Fruit fly (Drosophila melanogaster) whole organism, pupa: ENCODE data around the gene CG3823.
A peak's percentile ranks its signal among the peaks of the same experiment; 100 is the strongest.

Experiments
- CG10348 ChIP-seq: fragments of 200-800 bp; sonication (Bioruptor generic); IDR thresholded peaks from 2 replicates; pipeline ENCODE4 v1.3.6; 2022; ENCODE audit warnings: missing biosample characterization, missing genetic modification characterization
- CG12605 ChIP-seq: fragments of 200-800 bp; sonication (Bioruptor generic); IDR thresholded peaks from 2 replicates; pipeline ENCODE4 v1.3.6; 2022; ENCODE audit warnings: missing biosample characterization, missing genetic modification characterization
- CG13204 ChIP-seq: fragments of 200-800 bp; sonication (Bioruptor generic); optimal IDR thresholded peaks from 2 replicates; lab custom pipeline; 2018; ENCODE audit warnings: missing biosample characterization, mild to moderate bottlenecking, missing genetic modification characterization, moderate library complexity
- CG14655 ChIP-seq: fragments of 200-800 bp; sonication (Bioruptor generic); optimal IDR thresholded peaks from 3 replicates; lab custom pipeline; 2017; ENCODE audit warnings: mild to moderate bottlenecking, missing biosample characterization, missing genetic modification reagents, missing genetic modification characterization
- CG15710 ChIP-seq: fragments of 200-800 bp; sonication (Bioruptor generic); optimal IDR thresholded peaks from 2 replicates; lab custom pipeline; 2018; ENCODE audit warnings: missing biosample characterization, mild to moderate bottlenecking, missing genetic modification characterization, moderate library complexity
- CG17806 ChIP-seq: fragments of 200-800 bp; sonication (Bioruptor generic); optimal IDR thresholded peaks from 2 replicates; lab custom pipeline; 2018; ENCODE audit warnings: missing biosample characterization, mild to moderate bottlenecking, missing genetic modification characterization, moderate library complexity
- CG32121 ChIP-seq: fragments of 200-800 bp; sonication (Bioruptor generic); IDR thresholded peaks from 2 replicates; pipeline ENCODE4 v1.3.6; 2022; ENCODE audit warnings: missing biosample characterization, missing genetic modification characterization
- CG34367 ChIP-seq: fragments of 200-800 bp; sonication (Bioruptor generic); optimal IDR thresholded peaks from 2 replicates; lab custom pipeline; 2018; ENCODE audit warnings: missing biosample characterization, mild to moderate bottlenecking, missing genetic modification characterization
- CG4496 ChIP-seq: fragments of 200-800 bp; sonication (Bioruptor generic); IDR thresholded peaks from 3 replicates; pipeline ENCODE4 v1.3.6; 2022; ENCODE audit warnings: missing biosample characterization, missing genetic modification characterization
- CG8159 ChIP-seq: fragments of 200-800 bp; sonication (Bioruptor generic); optimal IDR thresholded peaks from 3 replicates; lab custom pipeline; 2018; ENCODE audit warnings: missing biosample characterization, mild to moderate bottlenecking, missing genetic modification characterization, moderate library complexity
- CG8301 ChIP-seq: fragments of 200-800 bp; sonication (Bioruptor generic); optimal IDR thresholded peaks from 2 replicates; lab custom pipeline; 2018; ENCODE audit warnings: missing biosample characterization, mild to moderate bottlenecking, missing genetic modification characterization
- CG9948 ChIP-seq: fragments of 200-800 bp; sonication (Bioruptor generic); optimal IDR thresholded peaks from 2 replicates; lab custom pipeline; 2018; ENCODE audit warnings: missing biosample characterization, mild to moderate bottlenecking, missing genetic modification characterization, moderate library complexity
- D1 ChIP-seq: fragments of 200-800 bp; sonication (Bioruptor generic); optimal IDR thresholded peaks from 2 replicates; lab custom pipeline; 2018; ENCODE audit warnings: missing biosample characterization, mild to moderate bottlenecking, missing genetic modification characterization, moderate library complexity
- EcR ChIP-seq: fragments of 200-800 bp; sonication (Bioruptor generic); optimal IDR thresholded peaks from 3 replicates; lab custom pipeline; 2019; ENCODE audit warnings: missing biosample characterization, missing genetic modification characterization, mild to moderate bottlenecking, moderate library complexity, missing genetic modification reagents
- Ets98B ChIP-seq: fragments of 200-800 bp; sonication (Bioruptor generic); IDR thresholded peaks from 2 replicates; pipeline ENCODE4 v1.3.6; 2022; ENCODE audit warnings: missing biosample characterization, missing genetic modification characterization
- Pif1A ChIP-seq: fragments of 200-800 bp; sonication (Bioruptor generic); optimal IDR thresholded peaks from 3 replicates; lab custom pipeline; 2016; ENCODE audit warnings: missing biosample characterization, missing genetic modification characterization
- Pif1B ChIP-seq: fragments of 200-800 bp; sonication (Bioruptor generic); optimal IDR thresholded peaks from 3 replicates; lab custom pipeline; 2016; ENCODE audit warnings: missing biosample characterization, missing genetic modification characterization
- Snoo ChIP-seq: fragments of 200-800 bp; sonication (Bioruptor generic); optimal IDR thresholded peaks from 3 replicates; lab custom pipeline; 2017; ENCODE audit warnings: missing biosample characterization, mild to moderate bottlenecking, missing genetic modification characterization, inconsistent platforms
- fd96Ca ChIP-seq: fragments of 200-800 bp; sonication (Bioruptor generic); IDR thresholded peaks from 3 replicates; pipeline ENCODE4 v1.3.6; 2022; ENCODE audit warnings: missing biosample characterization, missing genetic modification characterization
- gl ChIP-seq: fragments of 200-800 bp; sonication (Bioruptor generic); optimal IDR thresholded peaks from 2 replicates; lab custom pipeline; 2018; ENCODE audit warnings: missing biosample characterization, mild to moderate bottlenecking, missing genetic modification characterization
- rn ChIP-seq: fragments of 200-800 bp; sonication (Bioruptor generic); IDR thresholded peaks from 2 replicates; pipeline ENCODE4 v1.3.6; 2022; ENCODE audit warnings: missing biosample characterization, missing genetic modification characterization

The CG3823 gene

dm6 chrX:6303675-6304074 is at the start of gene CG3823:
TSS of gene CG3823 (plus strand) at chrX:6303975.
- TF ChIP-seq Snoo (no peak), CG32121 (GFP tag; lab: Robert Waterston, UW) (no peak), EcR (no peak), CG9948 (tag; lab: Kevin White, UChicago) (no peak), CG17806 (tag; lab: Kevin White, UChicago) (no peak), CG34367 (tag; lab: Kevin White, UChicago) (no peak), Ets98B (GFP tag; lab: Robert Waterston, UW) (no peak), CG12605 (GFP tag; lab: Robert Waterston, UW) (no peak), rn (no peak)

- no peak for TF ChIP-seq CG12605 (GFP tag; lab: Robert Waterston, UW)
- 0 out of 3 replicates have a peak, but pooled peaks have one; percentile 34 for TF ChIP-seq CG4496 (GFP tag; lab: Robert Waterston, UW)
- TF ChIP-seq fd96Ca (GFP tag; lab: Robert Waterston, UW), result 0 out of 3 replicates have a peak, but pooled peaks have one; percentile 29
Measured at dm6 chrX:6254617-6255349, 49.0 kb upstream of the CG3823 start.

dm6 chrX:6255414-6255915 is 48.3 kb upstream of the CG3823 start, which contains the start of the genes Rbcn-3A and Spx:
TSS of gene Rbcn-3A (minus strand) at chrX:6255487.
TSS of gene Spx (plus strand) at chrX:6255822.
- TF ChIP-seq CG15710 (tag; lab: Kevin White, UChicago) (peak; percentile 11), CG8301 (tag; lab: Kevin White, UChicago) (no peak), EcR (no peak), Pif1B (GFP tag; lab: Kevin White, UChicago) (peak; percentile 6), CG34367 (tag; lab: Kevin White, UChicago) (no peak), CG8159 (tag; lab: Kevin White, UChicago) (no peak), Ets98B (GFP tag; lab: Robert Waterston, UW) (no peak), CG9948 (tag; lab: Kevin White, UChicago) (no peak)

- TF ChIP-seq CG34367 (tag; lab: Kevin White, UChicago) (no peak), CG12605 (GFP tag; lab: Robert Waterston, UW) (no peak), CG17806 (tag; lab: Kevin White, UChicago) (no peak)
Measured at dm6 chrX:6259696-6260095, 44.1 kb upstream of the CG3823 start.

dm6 chrX:6260900-6261299 is 42.9 kb upstream of the CG3823 start, which contains the start of gene Josd:
TSS of gene Josd (plus strand) at chrX:6261169.
- TF ChIP-seq EcR (no peak), CG17806 (tag; lab: Kevin White, UChicago) (no peak), CG15710 (tag; lab: Kevin White, UChicago) (no peak), CG4496 (GFP tag; lab: Robert Waterston, UW) (no peak), gl (tag; lab: Kevin White, UChicago) (no peak)
- TF ChIP-seq, all 21 proteins: peak for 0

dm6 chrX:6263614-6264130 is 40.1 kb upstream of the CG3823 start:
- no peak for TF ChIP-seq Pif1B (GFP tag; lab: Kevin White, UChicago)
- peak; percentile 14 for TF ChIP-seq Pif1A (GFP tag; lab: Kevin White, UChicago)
- TF ChIP-seq Ets98B (GFP tag; lab: Robert Waterston, UW), result peak; percentile 25; the same call in 1 of the 2 replicates
- peak; percentile 57 for TF ChIP-seq CG8301 (tag; lab: Kevin White, UChicago)
- no peak for TF ChIP-seq CG10348 (GFP tag; lab: Robert Waterston, UW)
- TF ChIP-seq gl (tag; lab: Kevin White, UChicago), result no peak
- TF ChIP-seq CG13204 (GFP tag; lab: Kevin White, UChicago), result no peak
- TF ChIP-seq CG4496 (GFP tag; lab: Robert Waterston, UW), result no peak
- TF ChIP-seq CG15710 (tag; lab: Kevin White, UChicago), result peak; percentile 32
- TF ChIP-seq CG12605 (GFP tag; lab: Robert Waterston, UW), result no peak
- no peak for TF ChIP-seq D1 (tag; lab: Kevin White, UChicago)
- TF ChIP-seq CG9948 (tag; lab: Kevin White, UChicago), result peak; percentile 39
- TF ChIP-seq rn, result 0 out of 2 replicates have a peak, but pooled peaks have one; percentile 15
- TF ChIP-seq CG32121 (GFP tag; lab: Robert Waterston, UW), result peak; percentile 69
- TF ChIP-seq CG17806 (tag; lab: Kevin White, UChicago), result peak; percentile 21
- TF ChIP-seq fd96Ca (GFP tag; lab: Robert Waterston, UW), result 0 out of 3 replicates have a peak, but pooled peaks have one; percentile 48
- TF ChIP-seq EcR, result no peak
- TF ChIP-seq CG8159 (tag; lab: Kevin White, UChicago), result peak; percentile 32
- peak; percentile 16 for TF ChIP-seq CG34367 (tag; lab: Kevin White, UChicago)
- TF ChIP-seq CG14655, result no peak
- no peak for TF ChIP-seq Snoo
